Fruit fly (Drosophila melanogaster) whole organism, prepupa: Measurements from ENCODE around the gene CG4576.

Experiments
- CG10631 ChIP-seq: fragments of 200-800 bp; sonication (Bioruptor generic); optimal IDR thresholded peaks from 2 replicates; lab custom pipeline; 2016; ENCODE audit warnings: missing biosample characterization, missing genetic modification characterization
- CG10669 ChIP-seq: fragments of 200-800 bp; sonication (Bioruptor generic); optimal IDR thresholded peaks from 3 replicates; lab custom pipeline; 2018; ENCODE audit warnings: missing biosample characterization, mild to moderate bottlenecking, missing genetic modification characterization, moderate library complexity
- CG3919 ChIP-seq: fragments of 200-800 bp; sonication (Bioruptor generic); optimal IDR thresholded peaks from 3 replicates; lab custom pipeline; 2016; ENCODE audit warnings: missing biosample characterization, missing genetic modification characterization
- CG6854 ChIP-seq: fragments of 200-800 bp; sonication (Bioruptor generic); optimal IDR thresholded peaks from 2 replicates; lab custom pipeline; 2017; ENCODE audit warnings: missing biosample characterization, mild to moderate bottlenecking, missing genetic modification characterization
- Met ChIP-seq: fragments of 200-800 bp; sonication (Bioruptor generic); optimal IDR thresholded peaks from 3 replicates; lab custom pipeline; 2016; ENCODE audit warnings: missing biosample characterization, missing genetic modification characterization
- cyc ChIP-seq: fragments of 200-800 bp; sonication (Bioruptor generic); optimal IDR thresholded peaks from 3 replicates; lab custom pipeline; 2016; ENCODE audit warnings: missing biosample characterization, missing genetic modification characterization
- lz ChIP-seq: fragments of 200-800 bp; sonication (Bioruptor generic); optimal IDR thresholded peaks from 3 replicates; lab custom pipeline; 2016; ENCODE audit warnings: missing biosample characterization, missing genetic modification characterization

DNA sequence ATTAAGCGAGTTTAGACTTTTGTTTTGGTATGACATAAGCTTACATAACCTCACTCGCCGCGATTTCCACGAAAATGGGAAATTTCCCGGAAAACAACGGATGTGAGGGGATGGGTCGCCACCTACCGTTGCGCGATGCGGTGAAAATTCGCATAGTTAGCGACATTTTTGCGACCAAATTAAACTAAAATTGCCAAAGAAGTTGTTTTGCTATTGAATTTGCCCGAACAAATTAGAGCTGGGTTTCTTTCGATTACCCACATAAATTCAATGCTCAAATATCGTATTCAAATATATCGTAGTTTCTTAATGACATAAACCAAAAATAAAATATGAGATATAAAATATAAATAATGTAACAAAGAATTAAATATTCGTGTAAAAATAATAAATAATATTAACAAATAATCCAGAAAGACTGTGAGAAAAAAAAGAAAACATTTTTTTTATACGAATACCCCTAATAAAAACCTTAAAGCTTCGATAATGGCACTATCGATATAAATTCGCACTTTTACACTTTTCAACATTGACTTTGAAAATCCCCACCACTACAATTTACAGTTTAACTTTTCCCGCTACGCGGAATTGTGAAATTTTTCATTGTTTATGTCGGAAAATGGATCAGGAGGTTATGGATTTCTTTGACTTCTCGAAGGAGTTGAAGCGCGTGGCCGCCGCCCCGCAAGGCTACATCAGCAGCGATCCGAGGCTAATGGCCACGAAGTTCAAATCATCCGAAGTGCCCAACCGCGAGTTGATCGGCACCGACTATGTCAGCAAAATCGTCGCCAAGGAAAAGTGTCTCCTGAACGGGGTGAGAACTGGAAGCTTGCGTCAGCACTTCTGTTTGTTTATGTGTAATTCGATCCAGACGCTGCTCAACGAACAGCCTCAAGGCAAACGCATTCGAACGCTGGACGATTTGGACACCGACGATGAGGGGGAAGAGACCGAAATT is 11.6 kb downstream of the CG4576 start, which contains the start of the genes ND-23 and spn-E:
- TF ChIP-seq CG6854 (GFP tag; lab: Kevin White, UChicago) (no peak), lz (GFP tag; lab: Kevin White, UChicago) (peak; percentile 6), CG10631 (GFP tag; lab: Kevin White, UChicago) (peak; percentile 66), CG3919 (GFP tag; lab: Kevin White, UChicago) (no peak), CG10669 (GFP tag; lab: Kevin White, UChicago) (no peak), cyc (no peak), Met (GFP tag; lab: Kevin White, UChicago) (no peak)
